Fruit fly (Drosophila melanogaster) whole organism, pupa: ENCODE measurements around the gene CG4467.
A peak's percentile ranks its signal among the peaks of the same experiment; 100 is the strongest.

Experiments used
- CG10348 ChIP-seq: fragments of 200-800 bp; sonication (Bioruptor generic); IDR thresholded peaks from 2 replicates; pipeline ENCODE4 v1.3.6; 2022; ENCODE audit warnings: missing biosample characterization, missing genetic modification characterization
- CG12605 ChIP-seq: fragments of 200-800 bp; sonication (Bioruptor generic); IDR thresholded peaks from 2 replicates; pipeline ENCODE4 v1.3.6; 2022; ENCODE audit warnings: missing biosample characterization, missing genetic modification characterization
- CG13204 ChIP-seq: fragments of 200-800 bp; sonication (Bioruptor generic); optimal IDR thresholded peaks from 2 replicates; lab custom pipeline; 2018; ENCODE audit warnings: missing biosample characterization, mild to moderate bottlenecking, missing genetic modification characterization, moderate library complexity
- CG14655 ChIP-seq: fragments of 200-800 bp; sonication (Bioruptor generic); optimal IDR thresholded peaks from 3 replicates; lab custom pipeline; 2017; ENCODE audit warnings: mild to moderate bottlenecking, missing biosample characterization, missing genetic modification reagents, missing genetic modification characterization
- CG15710 ChIP-seq: fragments of 200-800 bp; sonication (Bioruptor generic); optimal IDR thresholded peaks from 2 replicates; lab custom pipeline; 2018; ENCODE audit warnings: missing biosample characterization, mild to moderate bottlenecking, missing genetic modification characterization, moderate library complexity
- CG17806 ChIP-seq: fragments of 200-800 bp; sonication (Bioruptor generic); optimal IDR thresholded peaks from 2 replicates; lab custom pipeline; 2018; ENCODE audit warnings: missing biosample characterization, mild to moderate bottlenecking, missing genetic modification characterization, moderate library complexity
- CG32121 ChIP-seq: fragments of 200-800 bp; sonication (Bioruptor generic); IDR thresholded peaks from 2 replicates; pipeline ENCODE4 v1.3.6; 2022; ENCODE audit warnings: missing biosample characterization, missing genetic modification characterization
- CG34367 ChIP-seq: fragments of 200-800 bp; sonication (Bioruptor generic); optimal IDR thresholded peaks from 2 replicates; lab custom pipeline; 2018; ENCODE audit warnings: missing biosample characterization, mild to moderate bottlenecking, missing genetic modification characterization
- CG4496 ChIP-seq: fragments of 200-800 bp; sonication (Bioruptor generic); IDR thresholded peaks from 3 replicates; pipeline ENCODE4 v1.3.6; 2022; ENCODE audit warnings: missing biosample characterization, missing genetic modification characterization
- CG8159 ChIP-seq: fragments of 200-800 bp; sonication (Bioruptor generic); optimal IDR thresholded peaks from 3 replicates; lab custom pipeline; 2018; ENCODE audit warnings: missing biosample characterization, mild to moderate bottlenecking, missing genetic modification characterization, moderate library complexity
- CG8301 ChIP-seq: fragments of 200-800 bp; sonication (Bioruptor generic); optimal IDR thresholded peaks from 2 replicates; lab custom pipeline; 2018; ENCODE audit warnings: missing biosample characterization, mild to moderate bottlenecking, missing genetic modification characterization
- CG9948 ChIP-seq: fragments of 200-800 bp; sonication (Bioruptor generic); optimal IDR thresholded peaks from 2 replicates; lab custom pipeline; 2018; ENCODE audit warnings: missing biosample characterization, mild to moderate bottlenecking, missing genetic modification characterization, moderate library complexity
- D1 ChIP-seq: fragments of 200-800 bp; sonication (Bioruptor generic); optimal IDR thresholded peaks from 2 replicates; lab custom pipeline; 2018; ENCODE audit warnings: missing biosample characterization, mild to moderate bottlenecking, missing genetic modification characterization, moderate library complexity
- EcR ChIP-seq: fragments of 200-800 bp; sonication (Bioruptor generic); optimal IDR thresholded peaks from 3 replicates; lab custom pipeline; 2019; ENCODE audit warnings: missing biosample characterization, missing genetic modification characterization, mild to moderate bottlenecking, moderate library complexity, missing genetic modification reagents
- Ets98B ChIP-seq: fragments of 200-800 bp; sonication (Bioruptor generic); IDR thresholded peaks from 2 replicates; pipeline ENCODE4 v1.3.6; 2022; ENCODE audit warnings: missing biosample characterization, missing genetic modification characterization
- Pif1A ChIP-seq: fragments of 200-800 bp; sonication (Bioruptor generic); optimal IDR thresholded peaks from 3 replicates; lab custom pipeline; 2016; ENCODE audit warnings: missing biosample characterization, missing genetic modification characterization
- Pif1B ChIP-seq: fragments of 200-800 bp; sonication (Bioruptor generic); optimal IDR thresholded peaks from 3 replicates; lab custom pipeline; 2016; ENCODE audit warnings: missing biosample characterization, missing genetic modification characterization
- Snoo ChIP-seq: fragments of 200-800 bp; sonication (Bioruptor generic); optimal IDR thresholded peaks from 3 replicates; lab custom pipeline; 2017; ENCODE audit warnings: missing biosample characterization, mild to moderate bottlenecking, missing genetic modification characterization, inconsistent platforms
- fd96Ca ChIP-seq: fragments of 200-800 bp; sonication (Bioruptor generic); IDR thresholded peaks from 3 replicates; pipeline ENCODE4 v1.3.6; 2022; ENCODE audit warnings: missing biosample characterization, missing genetic modification characterization
- gl ChIP-seq: fragments of 200-800 bp; sonication (Bioruptor generic); optimal IDR thresholded peaks from 2 replicates; lab custom pipeline; 2018; ENCODE audit warnings: missing biosample characterization, mild to moderate bottlenecking, missing genetic modification characterization
- rn ChIP-seq: fragments of 200-800 bp; sonication (Bioruptor generic); IDR thresholded peaks from 2 replicates; pipeline ENCODE4 v1.3.6; 2022; ENCODE audit warnings: missing biosample characterization, missing genetic modification characterization

CG4467 gene

dm6 chr3R:23292267-23292666 is 43.6 kb upstream of the CG4467 start:
- TF ChIP-seq CG15710 (tag; lab: Kevin White, UChicago): no peak
- TF ChIP-seq CG32121 (GFP tag; lab: Robert Waterston, UW): no peak
- no peak for TF ChIP-seq CG4496 (GFP tag; lab: Robert Waterston, UW)

DNA sequence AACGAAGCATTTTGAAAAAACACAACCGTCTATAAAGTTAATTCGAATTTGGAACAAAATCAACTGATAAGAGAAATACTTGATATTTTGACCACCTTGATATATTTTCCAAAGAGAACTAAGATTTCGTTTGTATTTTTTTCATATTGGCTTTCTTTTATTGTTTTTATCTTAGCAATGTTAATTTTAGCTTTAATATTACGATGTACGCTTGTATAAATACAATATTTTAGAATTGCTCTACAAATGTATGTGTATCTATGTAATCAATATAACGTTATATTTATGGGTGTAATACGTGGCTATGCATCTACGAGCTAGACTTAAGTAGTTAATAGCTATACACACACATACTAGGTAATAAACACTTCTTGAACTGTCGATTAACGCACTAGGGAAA is 41.4 kb upstream of the CG4467 start, which contains the start of gene bb8:
Gene bb8, minus strand, starts transcription at position 101 of the 400 bp plus-strand sequence.
- no peak for TF ChIP-seq CG4496 (GFP tag; lab: Robert Waterston, UW)

- no peak for TF ChIP-seq CG14655 (GFP tag; lab: Kevin White, UChicago)
These were observed 39.2 kb upstream of the CG4467 start, which contains the start of gene wam for dm6 chr3R:23287951-23288350. wam (minus strand) TSS chr3R:23288051.

DNA sequence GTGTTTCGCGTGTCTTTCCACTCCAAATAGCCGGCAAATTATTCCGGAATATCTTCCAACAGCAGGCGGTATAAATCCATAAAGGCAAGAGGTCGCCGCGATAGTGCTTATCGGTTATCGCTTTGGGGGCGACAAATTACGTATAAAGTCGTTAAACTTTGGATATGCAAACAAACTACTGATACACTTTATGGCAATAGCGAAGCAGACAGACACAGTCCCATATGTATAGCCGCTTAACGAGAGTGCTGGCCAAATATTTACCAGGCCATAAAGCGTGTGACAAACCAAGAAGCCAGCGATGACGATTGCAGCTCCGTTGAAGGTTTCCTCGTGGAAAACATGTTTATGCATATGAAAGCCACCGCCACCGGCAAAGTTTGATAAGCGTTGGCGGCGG is 35.6 kb upstream of the CG4467 start:
- TF ChIP-seq CG15710 (tag; lab: Kevin White, UChicago): no peak
- TF ChIP-seq CG17806 (tag; lab: Kevin White, UChicago): no peak
- peak; percentile 66 for TF ChIP-seq EcR
- no peak for TF ChIP-seq Ets98B (GFP tag; lab: Robert Waterston, UW)
- TF ChIP-seq, all 21 proteins: peak for 1

- no peak for TF ChIP-seq fd96Ca (GFP tag; lab: Robert Waterston, UW)
- TF ChIP-seq CG9948: no peak
- no peak for TF ChIP-seq CG13204
- TF ChIP-seq CG17806 (tag; lab: Kevin White, UChicago): no peak
- no peak for TF ChIP-seq CG34367 (tag; lab: Kevin White, UChicago)
- TF ChIP-seq rn (GFP tag; lab: Robert Waterston, UW): no peak
- no peak for TF ChIP-seq EcR
- TF ChIP-seq gl: no peak
- no peak for TF ChIP-seq Ets98B (GFP tag; lab: Robert Waterston, UW)
- no peak for TF ChIP-seq CG8301 (tag; lab: Kevin White, UChicago)
- no peak for TF ChIP-seq CG4496 (GFP tag; lab: Robert Waterston, UW)
- TF ChIP-seq CG12605 (GFP tag; lab: Robert Waterston, UW): no peak
- TF ChIP-seq D1: no peak
- no peak for TF ChIP-seq CG32121 (GFP tag; lab: Robert Waterston, UW)
These were observed 35.0 kb upstream of the CG4467 start, which contains the start of gene CG6763 for dm6 chr3R:23283702-23284101. CG6763 (plus strand) TSS chr3R:23284002.

dm6 chr3R:23280806-23281257 is 32.1 kb upstream of the CG4467 start, which contains the start of the genes orb and Cdc16:
orb (minus strand) TSS chr3R:23280856.
Cdc16 (plus strand) TSS chr3R:23281201.
- TF ChIP-seq CG17806 (tag; lab: Kevin White, UChicago): peak; percentile 90
- peak; percentile 85 for TF ChIP-seq CG8301 (tag; lab: Kevin White, UChicago)
- TF ChIP-seq CG8159 (tag; lab: Kevin White, UChicago): peak; percentile 88
- peak; percentile 87 for TF ChIP-seq CG14655 (GFP tag; lab: Kevin White, UChicago)
- TF ChIP-seq rn (GFP tag; lab: Robert Waterston, UW): peak; percentile 77
- TF ChIP-seq Pif1B: peak; percentile 84
- peak; percentile 41 for TF ChIP-seq CG13204
- no peak for TF ChIP-seq CG10348 (GFP tag; lab: Robert Waterston, UW)
- TF ChIP-seq CG32121 (GFP tag; lab: Robert Waterston, UW): peak; percentile 93
- TF ChIP-seq CG12605 (GFP tag; lab: Robert Waterston, UW): peak; percentile 90
- peak; percentile 82 for TF ChIP-seq Pif1A (GFP tag; lab: Kevin White, UChicago)
- no peak for TF ChIP-seq EcR
- peak; percentile 85 for TF ChIP-seq Snoo (tag; lab: Kevin White, UChicago)
- TF ChIP-seq CG15710 (tag; lab: Kevin White, UChicago): peak; percentile 88
- TF ChIP-seq D1: no peak
- peak; percentile 50 for TF ChIP-seq gl
- TF ChIP-seq CG9948: peak; percentile 85
- TF ChIP-seq fd96Ca (GFP tag; lab: Robert Waterston, UW): peak; percentile 75
- peak; percentile 92 for TF ChIP-seq CG4496 (GFP tag; lab: Robert Waterston, UW)
- TF ChIP-seq CG34367 (tag; lab: Kevin White, UChicago): peak; percentile 83
- TF ChIP-seq Ets98B (GFP tag; lab: Robert Waterston, UW): peak; percentile 89

- TF ChIP-seq CG32121 (GFP tag; lab: Robert Waterston, UW): no peak
- TF ChIP-seq Snoo (tag; lab: Kevin White, UChicago): no peak
- no peak for TF ChIP-seq gl
- no peak for TF ChIP-seq Pif1A (GFP tag; lab: Kevin White, UChicago)
- no peak for TF ChIP-seq fd96Ca (GFP tag; lab: Robert Waterston, UW)
- no peak for TF ChIP-seq CG8301 (tag; lab: Kevin White, UChicago)
- TF ChIP-seq CG13204: no peak
These were observed 31.1 kb upstream of the CG4467 start for dm6 chr3R:23279834-23280233.
